Worm (Caenorhabditis elegans) whole organism, young adult: ENCODE measurements around the gene F59B1.4.

Experiments
- C17E4.6 ChIP-seq: fragments of 200-800 bp; sonication (Bioruptor generic); IDR thresholded peaks from 2 replicates; pipeline ENCODE4 v1.3.6; 2022; ENCODE audit warnings: missing genetic modification reagents, missing genetic modification characterization, missing compliant biosample characterization
- Y67H2A.10 ChIP-seq: fragments of 200-800 bp; sonication (Bioruptor generic); conservative IDR thresholded peaks from 2 replicates; pipeline ENCODE4 v1.3.6; 2022; ENCODE audit warnings: missing genetic modification reagents, missing genetic modification characterization, missing compliant biosample characterization
- ZK185.1 ChIP-seq: sonication (generic microtip); optimal IDR thresholded peaks from 2 replicates; lab custom pipeline; 2016; ENCODE audit warnings: mild to moderate bottlenecking, missing genetic modification characterization, missing compliant biosample characterization; ENCODE audit not compliant: poor library complexity, severe bottlenecking
- ama-1 ChIP-seq, 3 experiments: fragments of 150-350 bp in 1 of 3; sonication (generic microtip) in 2 of 3; optimal IDR thresholded peaks; 2 replicates each; lab custom pipeline; 2014 to 2018; ENCODE audit warnings: missing biosample characterization in 2 of 3, missing genetic modification characterization in 2 of 3, missing genetic modification reagents in 2 of 3
- madf-8 ChIP-seq: fragments of 200-800 bp; sonication (Bioruptor generic); conservative IDR thresholded peaks from 2 replicates; pipeline ENCODE4 v1.3.6; 2022; ENCODE audit warnings: missing genetic modification reagents, missing genetic modification characterization, missing compliant biosample characterization
- mes-4 ChIP-seq: sonication (generic microtip); optimal IDR thresholded peaks from 2 replicates; lab custom pipeline; 2016; ENCODE audit warnings: missing genotype, missing genetic modification characterization, missing compliant biosample characterization
- nhr-90 ChIP-seq: sonication (generic microtip); optimal IDR thresholded peaks from 2 replicates; lab custom pipeline; 2016; ENCODE audit warnings: missing genotype, mild to moderate bottlenecking, missing genetic modification characterization, missing compliant biosample characterization
- pha-4 ChIP-seq: fragments of 150-350 bp; sonication (generic microtip); optimal IDR thresholded peaks from 2 replicates; lab custom pipeline; 2014; ENCODE audit warnings: missing biosample characterization, missing genetic modification reagents, missing genetic modification characterization
- sdz-38 ChIP-seq: sonication (generic microtip); optimal IDR thresholded peaks from 2 replicates; lab custom pipeline; 2016; ENCODE audit warnings: missing genotype, missing genetic modification characterization, missing compliant biosample characterization
- snpc-1.1 ChIP-seq: sonication (generic microtip); optimal IDR thresholded peaks from 2 replicates; lab custom pipeline; 2017; ENCODE audit warnings: missing genetic modification characterization, mild to moderate bottlenecking, missing compliant biosample characterization, antibody characterized with exemption, moderate library complexity, missing genotype, missing genetic modification reagents; ENCODE audit not compliant: insufficient read depth
- sptf-2 ChIP-seq: fragments of 200-800 bp; sonication (Bioruptor generic); optimal IDR thresholded peaks from 2 replicates; lab custom pipeline; 2018; ENCODE audit warnings: mild to moderate bottlenecking, missing genetic modification characterization, missing compliant biosample characterization
- tbp1 ChIP-seq: fragments of 200-800 bp; sonication (Bioruptor generic); optimal IDR thresholded peaks from 2 replicates; lab custom pipeline; 2018; ENCODE audit warnings: mild to moderate bottlenecking, missing genetic modification characterization, missing compliant biosample characterization
- xnd-1 ChIP-seq: sonication (generic microtip); optimal IDR thresholded peaks from 2 replicates; lab custom pipeline; 2016; ENCODE audit warnings: missing genotype, missing genetic modification reagents, missing genetic modification characterization, missing compliant biosample characterization

- TF ChIP-seq madf-8 (GFP tag; lab: Robert Waterston, UW), result no peak
- TF ChIP-seq ama-1 (optimal IDR thresholded peaks at IDR 0.05; lab: Kevin White, UChicago), result no peak
- TF ChIP-seq ama-1 (GFP tag; optimal IDR thresholded peaks at IDR 0.05; lab: Kevin White, UChicago), result no peak
- no peak for TF ChIP-seq ZK185.1 (tag; lab: Kevin White, UChicago)
- TF ChIP-seq sdz-38 (tag; lab: Kevin White, UChicago), result no peak
- no peak for TF ChIP-seq pha-4 (tag; lab: Kevin White, UChicago)
- no peak for TF ChIP-seq snpc-1.1
- no peak for TF ChIP-seq tbp1 (GFP tag; lab: Kevin White, UChicago)
- no peak for TF ChIP-seq nhr-90 (tag; lab: Kevin White, UChicago)
- no peak for TF ChIP-seq xnd-1
- no peak for TF ChIP-seq sptf-2 (GFP tag; lab: Kevin White, UChicago)
- no peak for TF ChIP-seq C17E4.6 (GFP tag; lab: Robert Waterston, UW)
- no peak for TF ChIP-seq mes-4 (tag; lab: Kevin White, UChicago)
- TF ChIP-seq Y67H2A.10 (GFP tag; lab: Robert Waterston, UW), result no peak
Observed at ce11 chrV:3639873-3640272, 13.0 kb upstream of the F59B1.4 start.
